Worm (Caenorhabditis elegans): ENCODE measurements around the gene lst-6.

ce11 chrII:7022370-7023001 lies at the start of gene lst-6, which contains the start of gene lst-5:
- TF ChIP-seq klf-2 (GFP tag; conservative IDR thresholded peaks at IDR 0.05) (no peak), ztf-29 (GFP tag; IDR thresholded peaks at IDR 0.05) (no peak), tab-1 (GFP tag; IDR thresholded peaks at IDR 0.05) (no peak), ztf-23 (GFP tag; IDR thresholded peaks at IDR 0.05) (no peak), T22C8.4 (GFP tag; IDR thresholded peaks at IDR 0.05) (no peak), flt-1 (GFP tag; IDR thresholded peaks at IDR 0.05) (no peak; the same call in 1 of the 2 replicates)
